Worm (Caenorhabditis elegans): Measurements from ENCODE around the gene F56D5.6.

DNA sequence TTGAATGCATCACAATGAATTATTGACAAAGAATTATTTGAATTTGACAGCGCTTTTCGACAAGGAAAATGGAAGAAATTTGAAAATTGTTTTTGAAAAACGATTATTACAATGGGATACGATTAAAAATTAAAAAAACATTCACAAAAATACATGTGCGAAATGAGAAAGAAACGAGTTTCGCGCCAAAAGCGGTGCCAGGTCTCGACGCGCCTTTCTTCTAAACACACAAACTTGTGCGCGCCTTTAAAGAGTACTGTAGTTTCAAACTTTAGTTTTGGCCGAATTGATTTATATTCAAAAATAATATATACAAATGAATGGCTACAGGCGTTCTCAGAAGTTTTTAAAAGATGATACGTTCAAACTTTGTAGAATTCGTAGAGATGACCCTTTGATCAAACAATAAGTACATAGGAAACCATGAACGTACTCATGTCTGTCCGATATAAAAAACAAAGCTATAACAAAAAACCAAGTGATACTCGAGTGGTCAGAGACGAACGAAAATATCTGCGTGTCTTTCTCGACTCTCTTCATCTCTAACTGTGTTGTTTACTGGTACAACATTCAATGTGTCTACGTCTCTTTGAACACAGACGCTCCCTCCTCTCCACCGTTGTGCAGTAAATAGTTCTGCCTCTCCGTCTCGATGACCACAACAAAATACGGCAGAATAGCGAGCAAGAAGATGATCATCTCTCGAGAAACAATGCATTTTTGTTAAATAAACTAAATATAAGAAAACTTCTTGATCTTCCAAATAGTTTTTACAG lies 33.7 kb upstream of the F56D5.6 start:
- peak; percentile 2 for TF ChIP-seq ces-1 (GFP tag; optimal IDR thresholded peaks at IDR 0.05)
- no peak for TF ChIP-seq sptf-1 (tag; optimal IDR thresholded peaks at IDR 0.05)
- no peak for TF ChIP-seq nhr-237 (tag; optimal IDR thresholded peaks at IDR 0.05)
- TF ChIP-seq nhr-76 (tag; optimal IDR thresholded peaks at IDR 0.05): no peak
- no peak for TF ChIP-seq lsy-2 (tag; optimal IDR thresholded peaks at IDR 0.05)
- no peak for TF ChIP-seq unc-62 (GFP tag; optimal IDR thresholded peaks at IDR 0.05)
- TF ChIP-seq ceh-43 (GFP tag; optimal IDR thresholded peaks at IDR 0.05): no peak
- TF ChIP-seq flh-1 (GFP tag; optimal IDR thresholded peaks at IDR 0.05): no peak
- TF ChIP-seq elt-1 (tag; optimal IDR thresholded peaks at IDR 0.05; ENCODE audit: borderline replicate concordance, insufficient read depth): no peak
- TF ChIP-seq elt-3 (tag; optimal IDR thresholded peaks at IDR 0.05): no peak
- peak; percentile 55 for TF ChIP-seq pha-4 (tag; optimal IDR thresholded peaks at IDR 0.05)
- TF ChIP-seq ztf-11 (tag; optimal IDR thresholded peaks at IDR 0.05): no peak
- no peak for TF ChIP-seq nhr-12 (tag; optimal IDR thresholded peaks at IDR 0.05)
